Worm (Caenorhabditis elegans): ENCODE data around the gene K10G9.2.

ce11 chrIII:10300078-10300477 is 14.4 kb downstream of the K10G9.2 start, which contains the start of gene vglu-3:
- TF ChIP-seq T22C8.4 (GFP tag; IDR thresholded peaks at IDR 0.05) = no peak
- TF ChIP-seq cog-1 (tag; optimal IDR thresholded peaks at IDR 0.05) = no peak
- no peak for TF ChIP-seq ztf-29 (GFP tag; IDR thresholded peaks at IDR 0.05)
- no peak for TF ChIP-seq ztf-23 (GFP tag; IDR thresholded peaks at IDR 0.05)
- no peak for TF ChIP-seq flt-1 (GFP tag; IDR thresholded peaks at IDR 0.05)
- TF ChIP-seq med-1 (GFP tag; optimal IDR thresholded peaks at IDR 0.05; ENCODE audit: insufficient read depth) = no peak
- TF ChIP-seq klf-2 (GFP tag; conservative IDR thresholded peaks at IDR 0.05) = no peak
